Fruit fly (Drosophila melanogaster) whole organism, embryonic: Measurements from ENCODE around the gene abs.

Experiments
- Bgb ChIP-seq: fragments of 200-800 bp; sonication (Bioruptor generic); IDR thresholded peaks from 2 replicates; pipeline ENCODE4 v1.3.6; 2022; ENCODE audit warnings: missing biosample characterization, missing genetic modification characterization; ENCODE audit not compliant: partially characterized antibody
- CG11695 ChIP-seq: fragments of 200-800 bp; sonication (Bioruptor generic); IDR thresholded peaks from 3 replicates; pipeline ENCODE4 v1.3.6; 2022; ENCODE audit warnings: missing biosample characterization, missing genetic modification characterization
- CG12071 ChIP-seq: fragments of 200-800 bp; sonication (Bioruptor generic); optimal IDR thresholded peaks from 3 replicates; lab custom pipeline; 2018; ENCODE audit warnings: missing biosample characterization, mild to moderate bottlenecking, missing genetic modification characterization
- CG13624 ChIP-seq: fragments of 200-800 bp; sonication (Bioruptor generic); optimal IDR thresholded peaks from 2 replicates; lab custom pipeline; 2016; ENCODE audit warnings: missing biosample characterization, missing genetic modification characterization
- CG14710 ChIP-seq: fragments of 200-800 bp; sonication (Bioruptor generic); optimal IDR thresholded peaks from 3 replicates; lab custom pipeline; 2019; ENCODE audit warnings: missing biosample characterization, mild to moderate bottlenecking, missing genetic modification characterization, moderate library complexity
- CG14860 ChIP-seq: fragments of 200-800 bp; sonication (Bioruptor generic); IDR thresholded peaks from 3 replicates; pipeline ENCODE4 v1.3.6; 2022; ENCODE audit warnings: missing biosample characterization, missing genetic modification characterization; ENCODE audit not compliant: partially characterized antibody
- CG1603 ChIP-seq: fragments of 200-800 bp; sonication (Bioruptor generic); optimal IDR thresholded peaks from 2 replicates; lab custom pipeline; 2019; ENCODE audit warnings: missing biosample characterization, mild to moderate bottlenecking, missing genetic modification characterization, moderate library complexity
- CG16779 ChIP-seq: fragments of 200-800 bp; sonication (Bioruptor generic); IDR thresholded peaks from 2 replicates; pipeline ENCODE4 v1.3.6; 2022; ENCODE audit warnings: missing biosample characterization, missing genetic modification characterization
- CG16815 ChIP-seq: fragments of 200-800 bp; sonication (Bioruptor generic); optimal IDR thresholded peaks from 3 replicates; lab custom pipeline; 2017; ENCODE audit warnings: missing biosample characterization, mild to moderate bottlenecking, missing genetic modification characterization
- CG17328 ChIP-seq: fragments of 200-800 bp; sonication (Bioruptor generic); IDR thresholded peaks from 2 replicates; pipeline ENCODE4 v1.3.6; 2022; ENCODE audit warnings: missing biosample characterization, missing genetic modification characterization
- CG17802 ChIP-seq: fragments of 200-800 bp; sonication (Bioruptor generic); optimal IDR thresholded peaks from 2 replicates; lab custom pipeline; 2018; ENCODE audit warnings: missing biosample characterization, mild to moderate bottlenecking, missing genetic modification characterization, moderate library complexity
- CG18476 ChIP-seq: fragments of 200-800 bp; sonication (Bioruptor generic); optimal IDR thresholded peaks from 2 replicates; lab custom pipeline; 2016; ENCODE audit warnings: missing biosample characterization, mild to moderate bottlenecking, missing genetic modification characterization
- CG2116 ChIP-seq: fragments of 200-800 bp; sonication (Bioruptor generic); optimal IDR thresholded peaks from 3 replicates; lab custom pipeline; 2018; ENCODE audit warnings: missing biosample characterization, mild to moderate bottlenecking, missing genetic modification characterization
- CG34376 ChIP-seq: fragments of 200-800 bp; sonication (Bioruptor generic); optimal IDR thresholded peaks from 2 replicates; lab custom pipeline; 2018; ENCODE audit warnings: missing biosample characterization, mild to moderate bottlenecking, missing genetic modification characterization
- CG6654 ChIP-seq: fragments of 200-800 bp; sonication (Bioruptor generic); optimal IDR thresholded peaks from 2 replicates; lab custom pipeline; 2017; ENCODE audit warnings: missing biosample characterization, mild to moderate bottlenecking, missing genetic modification characterization
- CG6813 ChIP-seq: fragments of 200-800 bp; sonication (Bioruptor generic); optimal IDR thresholded peaks from 2 replicates; lab custom pipeline; 2017; ENCODE audit warnings: missing biosample characterization, missing genetic modification characterization, mild to moderate bottlenecking, moderate library complexity, missing genetic modification reagents
- CG7357 ChIP-seq: fragments of 200-800 bp; sonication (Bioruptor generic); IDR thresholded peaks from 3 replicates; pipeline ENCODE4 v1.3.6; 2022; ENCODE audit warnings: missing biosample characterization, missing genetic modification characterization
- CG7372 ChIP-seq: fragments of 200-800 bp; sonication (Bioruptor generic); IDR thresholded peaks from 2 replicates; pipeline ENCODE4 v1.3.6; 2022; ENCODE audit warnings: missing biosample characterization, missing genetic modification characterization
- CG8089 ChIP-seq: fragments of 200-800 bp; sonication (Bioruptor generic); optimal IDR thresholded peaks from 3 replicates; lab custom pipeline; 2016; ENCODE audit warnings: missing biosample characterization, missing genetic modification characterization
- CG8290 ChIP-seq, 3 experiments: fragments of 200-800 bp; sonication (Bioruptor generic); optimal IDR thresholded peaks; 2 replicates each; lab custom pipeline; 2016 to 2019; ENCODE audit warnings: missing biosample characterization in 3 of 3, missing genetic modification characterization in 3 of 3, mild to moderate bottlenecking in 2 of 3, moderate library complexity in 1 of 3
- CG8765 ChIP-seq: fragments of 200-800 bp; sonication (Bioruptor generic); IDR thresholded peaks from 2 replicates; pipeline ENCODE4 v1.3.6; 2022; ENCODE audit warnings: missing biosample characterization, missing genetic modification characterization
- CTCF ChIP-seq: fragments of 200-800 bp; sonication (Bioruptor generic); optimal IDR thresholded peaks from 2 replicates; lab custom pipeline; 2017; ENCODE audit warnings: missing biosample characterization, mild to moderate bottlenecking, missing genetic modification characterization, moderate library complexity
- CoRest ChIP-seq: fragments of 200-800 bp; sonication (Bioruptor generic); optimal IDR thresholded peaks from 3 replicates; lab custom pipeline; 2018; ENCODE audit warnings: missing biosample characterization, mild to moderate bottlenecking, missing genetic modification characterization, moderate library complexity
- Deaf1 ChIP-seq: fragments of 200-800 bp; optimal IDR thresholded peaks from 3 replicates; lab custom pipeline; 2019; ENCODE audit warnings: missing biosample characterization, mild to moderate bottlenecking, missing genetic modification characterization, moderate library complexity
- Doc3 ChIP-seq: fragments of 200-800 bp; sonication (Bioruptor generic); IDR thresholded peaks from 3 replicates; pipeline ENCODE4 v1.3.6; 2022; ENCODE audit warnings: missing biosample characterization, missing genetic modification characterization; ENCODE audit not compliant: partially characterized antibody
- E2f1 ChIP-seq: fragments of 200-800 bp; sonication (Bioruptor generic); IDR thresholded peaks from 2 replicates; pipeline ENCODE4 v1.3.6; 2022; ENCODE audit warnings: missing biosample characterization, missing genetic modification characterization
- Gsc ChIP-seq: fragments of 200-800 bp; sonication (Bioruptor generic); IDR thresholded peaks from 2 replicates; pipeline ENCODE4 v1.3.6; 2022; ENCODE audit warnings: missing biosample characterization, missing genetic modification characterization
- HLH4C ChIP-seq: fragments of 200-800 bp; sonication (Bioruptor generic); IDR thresholded peaks from 3 replicates; pipeline ENCODE4 v1.3.6; 2022; ENCODE audit warnings: missing biosample characterization, missing genetic modification characterization; ENCODE audit not compliant: partially characterized antibody
- Hmx ChIP-seq: fragments of 200-800 bp; sonication (Bioruptor generic); optimal IDR thresholded peaks from 2 replicates; lab custom pipeline; 2016; ENCODE audit warnings: missing biosample characterization, missing genetic modification characterization
- MESR4 ChIP-seq: fragments of 200-800 bp; sonication (Bioruptor generic); optimal IDR thresholded peaks from 2 replicates; lab custom pipeline; 2018; ENCODE audit warnings: missing biosample characterization, mild to moderate bottlenecking, missing genetic modification characterization, moderate library complexity
- Med ChIP-seq: fragments of 200-800 bp; sonication (Bioruptor generic); peaks from one replicate; lab custom pipeline; 2016; ENCODE audit warnings: missing biosample characterization, missing genetic modification characterization, mild to moderate bottlenecking, inconsistent platforms, moderate library complexity
- Meics ChIP-seq: fragments of 200-800 bp; sonication (Bioruptor generic); optimal IDR thresholded peaks from 2 replicates; lab custom pipeline; 2017; ENCODE audit warnings: missing biosample characterization, mild to moderate bottlenecking, missing genetic modification characterization
- Opbp ChIP-seq: fragments of 200-800 bp; sonication (Bioruptor generic); IDR thresholded peaks from 3 replicates; pipeline ENCODE4 v1.3.6; 2022; ENCODE audit warnings: missing biosample characterization, missing genetic modification characterization; ENCODE audit not compliant: partially characterized antibody
- Side ChIP-seq: fragments of 200-800 bp; sonication (Bioruptor generic); optimal IDR thresholded peaks from 2 replicates; lab custom pipeline; 2016; ENCODE audit warnings: missing biosample characterization, missing genetic modification characterization
- Sin3A ChIP-seq: fragments of >200 bp; optimal IDR thresholded peaks from 2 replicates; lab custom pipeline; 2018
- Sry-δ ChIP-seq: fragments of 200-800 bp; sonication (Bioruptor generic); optimal IDR thresholded peaks from 2 replicates; lab custom pipeline; 2016; ENCODE audit warnings: missing biosample characterization, missing genetic modification characterization
- bcd ChIP-seq: fragments of 200-800 bp; sonication (Bioruptor generic); optimal IDR thresholded peaks from 2 replicates; lab custom pipeline; 2017; ENCODE audit warnings: missing biosample characterization, mild to moderate bottlenecking, missing genetic modification characterization
- cad ChIP-seq: fragments of >200 bp; optimal IDR thresholded peaks from 2 replicates; lab custom pipeline; 2017; ENCODE audit warnings: missing biosample characterization, missing genetic modification characterization
- chinmo ChIP-seq: fragments of 200-800 bp; sonication (Bioruptor generic); IDR thresholded peaks from 4 replicates; pipeline ENCODE4 v1.3.6; 2022; ENCODE audit warnings: missing biosample characterization, missing genetic modification characterization; ENCODE audit not compliant: partially characterized antibody
- crol ChIP-seq: fragments of 200-800 bp; sonication (Bioruptor generic); IDR thresholded peaks from 2 replicates; pipeline ENCODE4 v1.3.6; 2022; ENCODE audit warnings: missing biosample characterization, missing genetic modification characterization
- gem ChIP-seq: fragments of 200-800 bp; sonication (Bioruptor generic); optimal IDR thresholded peaks from 2 replicates; lab custom pipeline; 2019; ENCODE audit warnings: missing biosample characterization, mild to moderate bottlenecking, missing genetic modification characterization, moderate library complexity
- nmo ChIP-seq: fragments of 200-800 bp; sonication (Bioruptor generic); optimal IDR thresholded peaks from 2 replicates; lab custom pipeline; 2018; ENCODE audit warnings: missing biosample characterization, mild to moderate bottlenecking, missing genetic modification characterization, moderate library complexity
- nom ChIP-seq: fragments of 200-800 bp; sonication (Bioruptor generic); optimal IDR thresholded peaks from 2 replicates; lab custom pipeline; 2017; ENCODE audit warnings: missing biosample characterization, missing genetic modification characterization, mild to moderate bottlenecking, moderate library complexity, missing genetic modification reagents
- pan ChIP-seq, 4 experiments: fragments of >200 bp in 3 of 4; fragments of 200-800 bp in 1 of 4; sonication (Bioruptor generic) in 1 of 4; optimal IDR thresholded peaks in 3 of 4; IDR thresholded peaks in 1 of 4; 2 replicates each; pipeline versions ENCODE4 v1.3.6 to Lab custom; 2017 to 2022; ENCODE audit warnings: missing biosample characterization in 2 of 4, missing genetic modification characterization in 2 of 4, mixed read lengths in 1 of 4
- salm ChIP-seq: fragments of 200-800 bp; sonication (Bioruptor generic); optimal IDR thresholded peaks from 2 replicates; lab custom pipeline; 2018; ENCODE audit warnings: missing biosample characterization, mild to moderate bottlenecking, missing genetic modification characterization
- tio ChIP-seq: fragments of 200-800 bp; sonication (Bioruptor generic); optimal IDR thresholded peaks from 2 replicates; lab custom pipeline; 2017; ENCODE audit warnings: missing biosample characterization, missing genetic modification characterization, inconsistent platforms

The abs gene

DNA sequence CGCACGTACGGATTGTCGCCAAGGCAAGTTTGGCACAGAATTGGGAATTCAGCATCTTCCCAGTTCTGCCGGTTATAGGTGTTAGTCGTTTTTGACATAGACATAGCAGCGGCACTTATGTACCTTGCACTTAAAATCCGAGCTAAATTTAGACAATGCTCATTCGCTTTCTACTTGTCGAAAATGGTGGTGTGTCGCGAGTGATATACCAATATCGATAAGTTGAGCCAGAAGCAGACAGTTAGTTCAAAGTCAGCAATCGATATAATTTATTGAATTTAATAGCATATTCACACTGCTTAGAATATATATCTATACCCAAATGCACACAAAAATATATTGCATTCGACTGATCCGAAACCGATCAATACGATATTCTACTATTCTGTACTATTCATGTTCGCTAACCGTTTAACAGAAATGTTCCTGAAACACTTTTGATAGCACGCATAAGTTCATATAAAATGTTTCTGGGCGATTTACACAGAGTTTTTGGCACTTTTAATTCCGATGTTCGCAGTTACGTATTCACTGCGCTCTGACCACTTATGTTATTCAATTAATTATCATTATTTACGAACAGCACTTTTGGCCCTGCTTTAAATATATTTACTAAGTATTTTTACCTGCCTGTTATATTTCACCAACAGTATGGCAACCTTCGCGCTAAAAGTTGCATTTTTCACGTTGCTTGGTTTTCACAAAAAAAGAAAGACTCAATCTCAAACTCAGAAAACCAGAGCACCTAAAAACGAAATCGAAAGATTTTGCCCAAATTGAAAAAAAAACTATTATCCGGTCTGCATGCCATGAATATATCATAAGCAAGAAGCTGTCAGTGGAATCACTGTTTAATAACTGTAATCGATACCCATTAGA, 469 bp upstream of the abs start, which contains the start of gene CG14641 (continued):
- TF ChIP-seq CG2116 (GFP tag; lab: Kevin White, UChicago) (peak; percentile 31), nom (GFP tag; lab: Kevin White, UChicago) (peak; percentile 30), tio (GFP tag; lab: Kevin White, UChicago) (peak; percentile 47), CG8290 (GFP tag; optimal IDR thresholded peaks at IDR 0.05; lab: Kevin White, UChicago) (no peak), CG8290 (tag; optimal IDR thresholded peaks at IDR 0.05; lab: Kevin White, UChicago) (peak in 1 of 2 experiments; percentile 42), Doc3 (GFP tag; lab: Robert Waterston, UW) (0 out of 3 replicates have a peak, but pooled peaks have one; percentile 36), Sry-δ (GFP tag; lab: Kevin White, UChicago) (peak; percentile 73), CG16779 (GFP tag; lab: Robert Waterston, UW) (no peak), CG1603 (peak; percentile 74), CG18476 (GFP tag; lab: Kevin White, UChicago) (no peak), CG14860 (0 out of 3 replicates have a peak, but pooled peaks have one; percentile 26), MESR4 (GFP tag; lab: Kevin White, UChicago) (peak; percentile 92), Opbp (peak; percentile 54; the same call in 2 of the 3 replicates), CG17802 (peak; percentile 85), CoRest (tag; lab: Kevin White, UChicago) (peak; percentile 42), CG7357 (peak; percentile 90)

DNA sequence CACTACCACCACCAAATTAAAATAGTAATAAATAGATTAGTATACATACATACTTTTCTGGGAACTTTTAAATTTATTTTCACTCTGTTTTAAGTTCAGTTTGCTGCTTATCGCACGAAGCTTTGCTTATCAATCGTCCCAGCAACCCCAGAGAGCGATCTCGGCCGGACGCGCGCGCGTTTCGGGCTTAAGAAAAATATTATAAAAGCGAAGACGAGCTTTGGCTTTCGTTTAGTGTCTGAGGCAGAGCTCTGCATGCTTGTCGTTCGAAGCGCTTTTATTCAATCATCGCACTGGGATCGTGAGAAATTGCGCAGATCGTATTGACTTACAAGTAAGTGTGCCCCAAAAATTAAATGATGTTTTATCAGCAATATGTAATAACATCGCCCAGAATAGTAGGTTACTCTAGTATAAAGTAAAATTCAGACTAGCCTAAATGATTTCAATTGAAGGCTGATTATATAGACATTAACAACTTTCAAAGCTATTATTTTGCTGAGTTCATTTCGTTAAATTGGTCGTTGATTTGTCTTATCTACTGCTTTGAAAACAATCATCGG, 2.2 kb downstream of the abs start, which contains the start of gene Gel:
Gene Gel (plus strand): TSS at position 227 of the 563 bp plus-strand sequence.
- TF ChIP-seq Hmx (no peak), CG8089 (GFP tag; lab: Kevin White, UChicago) (no peak), pan (optimal IDR thresholded peaks at IDR 0.05; lab: Kevin White, UChicago) (no peak), pan (GFP tag; optimal IDR thresholded peaks at IDR 0.05 in 1 of 2, IDR thresholded peaks at IDR 0.05 in 1 of 2) (no peak), cad (no peak), CG7372 (GFP tag; lab: Robert Waterston, UW) (no peak), CG11695 (GFP tag; lab: Robert Waterston, UW) (no peak), chinmo (GFP tag; lab: Robert Waterston, UW) (0 out of 4 replicates have a peak, but pooled peaks have one; percentile 28), CG6654 (GFP tag; lab: Kevin White, UChicago) (no peak), CTCF (no peak), crol (no peak), Deaf1 (tag; lab: Kevin White, UChicago) (peak; percentile 65), E2f1 (no peak), salm (no peak), Side (GFP tag; lab: Kevin White, UChicago) (no peak), CG6813 (no peak), HLH4C (GFP tag; lab: Robert Waterston, UW) (no peak), Sin3A (lab: Kevin White, UChicago) (no peak), Gsc (GFP tag; lab: Robert Waterston, UW) (no peak), bcd (GFP tag; lab: Kevin White, UChicago) (no peak), CG17328 (GFP tag; lab: Robert Waterston, UW) (no peak), nom (GFP tag; lab: Kevin White, UChicago) (no peak), CG34376 (peak; percentile 88), Med (GFP tag; lab: Kevin White, UChicago) (peak; percentile 38), gem (no peak), nmo (GFP tag; lab: Kevin White, UChicago) (no peak), CG16815 (GFP tag; lab: Kevin White, UChicago) (no peak), Bgb (GFP tag; lab: Robert Waterston, UW) (0 out of 2 replicates have a peak, but pooled peaks have one; percentile 18), CG14860 (no peak), CG8765 (GFP tag; lab: Robert Waterston, UW) (no peak), CG14710 (tag; lab: Kevin White, UChicago) (no peak), CG13624 (GFP tag; lab: Kevin White, UChicago) (peak; percentile 7), Meics (GFP tag; lab: Kevin White, UChicago) (no peak), CG12071 (GFP tag; lab: Kevin White, UChicago) (no peak)
